Fruit fly (Drosophila melanogaster) whole organism, embryonic: ENCODE measurements around the gene MSAmiP.
A peak's percentile ranks its signal among the peaks of the same experiment; 100 is the strongest.

Experiments used
- Adf1 ChIP-seq: fragments of 200-800 bp; sonication (Bioruptor generic); IDR thresholded peaks from 2 replicates; pipeline ENCODE4 v1.3.6; 2022; ENCODE audit warnings: missing biosample characterization, missing genetic modification characterization
- Atf-2 ChIP-seq: fragments of 200-800 bp; sonication (Bioruptor generic); optimal IDR thresholded peaks from 2 replicates; lab custom pipeline; 2016; ENCODE audit warnings: missing biosample characterization, missing genetic modification characterization
- Atf3 ChIP-seq: fragments of 200-800 bp; sonication (Bioruptor generic); optimal IDR thresholded peaks from 3 replicates; lab custom pipeline; 2016; ENCODE audit warnings: missing biosample characterization, missing genetic modification characterization
- Bteb2 ChIP-seq: fragments of 200-800 bp; sonication (Bioruptor generic); optimal IDR thresholded peaks from 2 replicates; lab custom pipeline; 2016; ENCODE audit warnings: missing biosample characterization, missing genetic modification characterization
- C15 ChIP-seq: fragments of 200-800 bp; sonication (Bioruptor generic); IDR thresholded peaks from 3 replicates; pipeline ENCODE4 v1.3.6; 2022; ENCODE audit warnings: missing biosample characterization, missing genetic modification characterization
- CG10959 ChIP-seq: fragments of 200-800 bp; sonication (Bioruptor generic); IDR thresholded peaks from 2 replicates; pipeline ENCODE4 v1.3.6; 2022; ENCODE audit warnings: missing biosample characterization, missing genetic modification characterization
- CG10979 ChIP-seq: fragments of 200-800 bp; sonication (Bioruptor generic); optimal IDR thresholded peaks from 2 replicates; lab custom pipeline; 2018; ENCODE audit warnings: missing biosample characterization, mild to moderate bottlenecking, missing genetic modification characterization, moderate library complexity
- CG12104 ChIP-seq: fragments of 200-800 bp; sonication (Bioruptor generic); optimal IDR thresholded peaks from 3 replicates; lab custom pipeline; 2016; ENCODE audit warnings: missing biosample characterization, missing genetic modification characterization
- CG12219 ChIP-seq: fragments of 200-800 bp; sonication (Bioruptor generic); optimal IDR thresholded peaks from 3 replicates; lab custom pipeline; 2018; ENCODE audit warnings: missing biosample characterization, mild to moderate bottlenecking, missing genetic modification characterization
- CG13287 ChIP-seq: fragments of 200-800 bp; sonication (Bioruptor generic); IDR thresholded peaks from 2 replicates; pipeline ENCODE4 v1.3.6; 2022; ENCODE audit warnings: missing biosample characterization, missing genetic modification characterization; ENCODE audit not compliant: partially characterized antibody
- CG14014 ChIP-seq: fragments of 200-800 bp; sonication (Bioruptor generic); IDR thresholded peaks from 2 replicates; pipeline ENCODE4 v1.3.6; 2022; ENCODE audit warnings: missing biosample characterization, missing genetic modification characterization
- CG14965 ChIP-seq: fragments of 200-800 bp; sonication (Bioruptor generic); optimal IDR thresholded peaks from 2 replicates; lab custom pipeline; 2016; ENCODE audit warnings: missing biosample characterization, missing genetic modification characterization, borderline replicate concordance
- CG1603 ChIP-seq: fragments of 200-800 bp; sonication (Bioruptor generic); optimal IDR thresholded peaks from 2 replicates; lab custom pipeline; 2019; ENCODE audit warnings: missing biosample characterization, mild to moderate bottlenecking, missing genetic modification characterization, moderate library complexity
- CG16813 ChIP-seq: fragments of 200-800 bp; sonication (Bioruptor generic); IDR thresholded peaks from 3 replicates; pipeline ENCODE4 v1.3.6; 2022; ENCODE audit warnings: missing biosample characterization, missing genetic modification characterization; ENCODE audit not compliant: partially characterized antibody
- CG17612 ChIP-seq: fragments of 200-800 bp; sonication (Bioruptor generic); IDR thresholded peaks from 2 replicates; pipeline ENCODE4 v1.3.6; 2022; ENCODE audit warnings: missing biosample characterization, missing genetic modification characterization
- CG17802 ChIP-seq: fragments of 200-800 bp; sonication (Bioruptor generic); optimal IDR thresholded peaks from 2 replicates; lab custom pipeline; 2018; ENCODE audit warnings: missing biosample characterization, mild to moderate bottlenecking, missing genetic modification characterization, moderate library complexity
- CG17912 ChIP-seq: fragments of 200-800 bp; sonication (Bioruptor generic); optimal IDR thresholded peaks from 2 replicates; lab custom pipeline; 2018; ENCODE audit warnings: missing biosample characterization, mild to moderate bottlenecking, missing genetic modification characterization
- CG2129 ChIP-seq: fragments of 200-800 bp; sonication (Bioruptor generic); IDR thresholded peaks from 2 replicates; pipeline ENCODE4 v1.3.6; 2022; ENCODE audit warnings: missing biosample characterization, missing genetic modification characterization; ENCODE audit not compliant: partially characterized antibody
- CG31441 ChIP-seq: fragments of 200-800 bp; sonication (Bioruptor generic); IDR thresholded peaks from 2 replicates; pipeline ENCODE4 v1.3.6; 2022; ENCODE audit warnings: missing biosample characterization, missing genetic modification characterization
- CG3281 ChIP-seq: fragments of 200-800 bp; sonication (Bioruptor generic); optimal IDR thresholded peaks from 3 replicates; lab custom pipeline; 2017; ENCODE audit warnings: missing biosample characterization, mild to moderate bottlenecking, missing genetic modification characterization
- CG33213 ChIP-seq: fragments of 200-800 bp; sonication (Bioruptor generic); optimal IDR thresholded peaks from 3 replicates; lab custom pipeline; 2016; ENCODE audit warnings: missing biosample characterization, missing genetic modification characterization
- CG3407 ChIP-seq: fragments of 200-800 bp; sonication (Bioruptor generic); optimal IDR thresholded peaks from 2 replicates; lab custom pipeline; 2018; ENCODE audit warnings: missing biosample characterization, mild to moderate bottlenecking, missing genetic modification characterization
- CG34376 ChIP-seq: fragments of 200-800 bp; sonication (Bioruptor generic); optimal IDR thresholded peaks from 2 replicates; lab custom pipeline; 2018; ENCODE audit warnings: missing biosample characterization, mild to moderate bottlenecking, missing genetic modification characterization
- CG5180 ChIP-seq: fragments of 200-800 bp; sonication (Bioruptor generic); optimal IDR thresholded peaks from 3 replicates; lab custom pipeline; 2017; ENCODE audit warnings: missing biosample characterization, missing genetic modification characterization, mild to moderate bottlenecking, moderate library complexity, missing genetic modification reagents
- CG7786 ChIP-seq: fragments of 200-800 bp; sonication (Bioruptor generic); optimal IDR thresholded peaks from 2 replicates; lab custom pipeline; 2016; ENCODE audit warnings: missing biosample characterization, missing genetic modification characterization
- CG7839 ChIP-seq: fragments of 200-800 bp; sonication (Bioruptor generic); optimal IDR thresholded peaks from 3 replicates; lab custom pipeline; 2018; ENCODE audit warnings: missing biosample characterization, mild to moderate bottlenecking, missing genetic modification characterization, moderate library complexity
- CG9437 ChIP-seq: fragments of 200-800 bp; sonication (Bioruptor generic); optimal IDR thresholded peaks from 2 replicates; lab custom pipeline; 2018; ENCODE audit warnings: missing biosample characterization, mild to moderate bottlenecking, missing genetic modification characterization
- CG9876 ChIP-seq: fragments of 200-800 bp; sonication (Bioruptor generic); optimal IDR thresholded peaks from 2 replicates; lab custom pipeline; 2016; ENCODE audit warnings: missing biosample characterization, missing genetic modification characterization
- Chrac-16 ChIP-seq: fragments of 200-800 bp; sonication (Bioruptor generic); optimal IDR thresholded peaks from 3 replicates; lab custom pipeline; 2016; ENCODE audit warnings: missing biosample characterization, missing genetic modification characterization
- Deaf1 ChIP-seq: fragments of 200-800 bp; optimal IDR thresholded peaks from 3 replicates; lab custom pipeline; 2019; ENCODE audit warnings: missing biosample characterization, mild to moderate bottlenecking, missing genetic modification characterization, moderate library complexity
- Lhr ChIP-seq: fragments of 200-800 bp; sonication (Bioruptor generic); optimal IDR thresholded peaks from 3 replicates; lab custom pipeline; 2017; ENCODE audit warnings: mild to moderate bottlenecking, missing biosample characterization, missing genetic modification reagents, missing genetic modification characterization
- Nf-YC ChIP-seq: fragments of 200-800 bp; optimal IDR thresholded peaks from 3 replicates; lab custom pipeline; 2019; ENCODE audit warnings: missing biosample characterization, mild to moderate bottlenecking, missing genetic modification characterization, moderate library complexity
- Oaz ChIP-seq: fragments of 200-800 bp; sonication (Bioruptor generic); IDR thresholded peaks from 2 replicates; pipeline ENCODE4 v1.3.6; 2022; ENCODE audit warnings: missing biosample characterization, missing genetic modification characterization
- Rx ChIP-seq: fragments of 200-800 bp; sonication (Bioruptor generic); IDR thresholded peaks from 2 replicates; pipeline ENCODE4 v1.3.6; 2022; ENCODE audit warnings: missing biosample characterization, missing genetic modification characterization
- Trl ChIP-seq, 3 experiments: fragments of >200 bp in 2 of 3; fragments of 200-800 bp in 1 of 3; sonication (Bioruptor generic) in 1 of 3; optimal IDR thresholded peaks; 2 replicates in 1 of 3; 3 replicates in 2 of 3; lab custom pipeline; 2016 to 2017; ENCODE audit warnings: missing biosample characterization in 1 of 3, missing genetic modification characterization in 1 of 3
- ab ChIP-seq: fragments of 200-800 bp; sonication (Bioruptor generic); optimal IDR thresholded peaks from 2 replicates; lab custom pipeline; 2016; ENCODE audit warnings: missing biosample characterization, missing genetic modification characterization
- ap ChIP-seq: fragments of 200-800 bp; sonication (Bioruptor generic); IDR thresholded peaks from 2 replicates; pipeline ENCODE4 v1.3.6; 2022; ENCODE audit warnings: missing biosample characterization, missing genetic modification characterization
- ato ChIP-seq: fragments of 200-800 bp; sonication (Bioruptor generic); IDR thresholded peaks from 2 replicates; pipeline ENCODE4 v1.3.6; 2022; ENCODE audit warnings: missing biosample characterization, missing genetic modification characterization; ENCODE audit not compliant: partially characterized antibody
- bowl ChIP-seq: fragments of 200-800 bp; sonication (Bioruptor generic); IDR thresholded peaks from 2 replicates; pipeline ENCODE4 v1.3.6; 2022; ENCODE audit warnings: missing biosample characterization, missing genetic modification characterization
- bsh ChIP-seq, 2 experiments: fragments of 200-800 bp; sonication (Bioruptor generic); optimal IDR thresholded peaks; 2 replicates each; lab custom pipeline; 2017 to 2018; ENCODE audit warnings: mild to moderate bottlenecking in 2 of 2, missing biosample characterization in 2 of 2, missing genetic modification characterization in 2 of 2, moderate library complexity in 1 of 2
- cas ChIP-seq: fragments of 200-800 bp; sonication (Bioruptor generic); IDR thresholded peaks from 2 replicates; pipeline ENCODE4 v1.3.6; 2022; ENCODE audit warnings: missing biosample characterization, missing genetic modification characterization
- cg ChIP-seq: fragments of 200-800 bp; sonication (Bioruptor generic); optimal IDR thresholded peaks from 3 replicates; lab custom pipeline; 2019; ENCODE audit warnings: missing biosample characterization, mild to moderate bottlenecking, missing genetic modification characterization, moderate library complexity
- cwo ChIP-seq: fragments of 200-800 bp; sonication (Bioruptor generic); optimal IDR thresholded peaks from 3 replicates; lab custom pipeline; 2017; ENCODE audit warnings: missing biosample characterization, missing genetic modification characterization, mild to moderate bottlenecking, moderate library complexity, missing genetic modification reagents
- dm ChIP-seq: fragments of 200-800 bp; sonication (Bioruptor generic); optimal IDR thresholded peaks from 3 replicates; lab custom pipeline; 2016; ENCODE audit warnings: missing biosample characterization, missing genetic modification characterization
- ftz-f1 ChIP-seq: fragments of 200-800 bp; sonication (Bioruptor generic); optimal IDR thresholded peaks from 2 replicates; lab custom pipeline; 2016; ENCODE audit warnings: missing biosample characterization, missing genetic modification characterization
- fu2 ChIP-seq: fragments of 200-800 bp; sonication (Bioruptor generic); optimal IDR thresholded peaks from 2 replicates; lab custom pipeline; 2016; ENCODE audit warnings: missing biosample characterization, missing genetic modification characterization
- hb ChIP-seq: fragments of 200-800 bp; sonication (Bioruptor generic); IDR thresholded peaks from 3 replicates; pipeline ENCODE4 v1.3.6; 2022; ENCODE audit warnings: missing biosample characterization, missing genetic modification characterization; ENCODE audit not compliant: partially characterized antibody
- ind ChIP-seq: fragments of 200-800 bp; sonication (Bioruptor generic); optimal IDR thresholded peaks from 3 replicates; lab custom pipeline; 2016; ENCODE audit warnings: missing biosample characterization, missing genetic modification characterization
- pum ChIP-seq: fragments of 200-800 bp; sonication (Bioruptor generic); optimal IDR thresholded peaks from 2 replicates; lab custom pipeline; 2016; ENCODE audit warnings: missing biosample characterization, missing genetic modification characterization
- row ChIP-seq: fragments of 200-800 bp; sonication (Bioruptor generic); IDR thresholded peaks from 3 replicates; pipeline ENCODE4 v1.3.6; 2022; ENCODE audit warnings: missing biosample characterization, missing genetic modification characterization
- sens ChIP-seq: fragments of 200-800 bp; sonication (Bioruptor generic); peaks from one replicate; lab custom pipeline; 2016; ENCODE audit warnings: missing biosample characterization, missing genetic modification characterization
- zf30C ChIP-seq: fragments of 200-800 bp; sonication (Bioruptor generic); optimal IDR thresholded peaks from 3 replicates; lab custom pipeline; 2018; ENCODE audit warnings: missing biosample characterization, mild to moderate bottlenecking, missing genetic modification characterization

Gene MSAmiP

dm6 chr3R:16837583-16838198 lies 58.4 kb downstream of the MSAmiP start (continued):
- no peak for TF ChIP-seq dm (GFP tag; lab: Kevin White, UChicago)
- no peak for TF ChIP-seq CG17612 (GFP tag; lab: Robert Waterston, UW)
- no peak for TF ChIP-seq cas
- TF ChIP-seq CG16813 (GFP tag; lab: Robert Waterston, UW), result no peak
- TF ChIP-seq CG13287 (GFP tag; lab: Robert Waterston, UW), result no peak
- TF ChIP-seq CG12219 (GFP tag; lab: Kevin White, UChicago), result no peak
- no peak for TF ChIP-seq ato (GFP tag; lab: Robert Waterston, UW)
- TF ChIP-seq CG7839 (tag; lab: Kevin White, UChicago), result peak; percentile 65
- no peak for TF ChIP-seq Adf1 (GFP tag; lab: Robert Waterston, UW)
- peak; percentile 65 for TF ChIP-seq Nf-YC
- TF ChIP-seq CG2129 (GFP tag; lab: Robert Waterston, UW), result no peak
- TF ChIP-seq Atf3 (GFP tag; lab: Kevin White, UChicago), result no peak
- TF ChIP-seq CG3407 (GFP tag; lab: Kevin White, UChicago), result peak; percentile 24
- TF ChIP-seq CG14014 (GFP tag; lab: Robert Waterston, UW), result peak; percentile 55
- no peak for TF ChIP-seq hb (GFP tag; lab: Robert Waterston, UW)
- no peak for TF ChIP-seq CG7786 (GFP tag; lab: Kevin White, UChicago)
- TF ChIP-seq ap (GFP tag; lab: Robert Waterston, UW), result peak; percentile 36; the same call in 1 of the 2 replicates
- no peak for TF ChIP-seq fu2 (GFP tag; lab: Kevin White, UChicago)
- TF ChIP-seq CG14965 (GFP tag; lab: Kevin White, UChicago), result no peak
- peak; percentile 34 for TF ChIP-seq CG12104 (GFP tag; lab: Kevin White, UChicago)
- no peak for TF ChIP-seq Oaz (GFP tag; lab: Robert Waterston, UW)
- TF ChIP-seq CG9876 (GFP tag; lab: Kevin White, UChicago), result no peak
- TF ChIP-seq CG34376 (GFP tag; lab: Kevin White, UChicago), result no peak
- TF ChIP-seq ftz-f1 (GFP tag; lab: Kevin White, UChicago), result no peak
- TF ChIP-seq Atf-2, result no peak
- no peak for TF ChIP-seq Bteb2
- peak; percentile 15 for TF ChIP-seq CG9437 (GFP tag; lab: Kevin White, UChicago)
- TF ChIP-seq Rx, result no peak
- TF ChIP-seq ind (GFP tag; lab: Kevin White, UChicago), result peak; percentile 29
- TF ChIP-seq CG33213 (GFP tag; lab: Kevin White, UChicago), result no peak
- TF ChIP-seq cg, result no peak
- TF ChIP-seq ab, result no peak
- TF ChIP-seq CG17912, result no peak
- peak; percentile 45 for TF ChIP-seq Chrac-16 (GFP tag; lab: Kevin White, UChicago)
- peak; percentile 75 for TF ChIP-seq CG31441
- TF ChIP-seq cwo, result peak; percentile 20
- TF ChIP-seq CG3281, result no peak
- TF ChIP-seq CG5180 (GFP tag; lab: Kevin White, UChicago), result peak; percentile 3
- TF ChIP-seq pum, result no peak

dm6 chr3R:16836021-16836420 lies 60.1 kb downstream of the MSAmiP start:
- peak; percentile 23 for TF ChIP-seq zf30C (GFP tag; lab: Kevin White, UChicago)
- no peak for TF ChIP-seq bowl (GFP tag; lab: Robert Waterston, UW)
- TF ChIP-seq sens (GFP tag; lab: Kevin White, UChicago), result peak; percentile 62
- TF ChIP-seq bsh (GFP tag; optimal IDR thresholded peaks at IDR 0.05; lab: Kevin White, UChicago), result peak in 1 of 2 experiments; percentile 35
- TF ChIP-seq Trl (optimal IDR thresholded peaks at IDR 0.05; lab: Kevin White, UChicago), result no peak
- no peak for TF ChIP-seq Trl (GFP tag; optimal IDR thresholded peaks at IDR 0.05; lab: Kevin White, UChicago)
- TF ChIP-seq CG1603, result peak; percentile 25
- no peak for TF ChIP-seq CG10959
- TF ChIP-seq cg, result no peak
- TF ChIP-seq C15 (GFP tag; lab: Robert Waterston, UW), result no peak
- peak; percentile 35 for TF ChIP-seq CG10979 (tag; lab: Kevin White, UChicago)
- no peak for TF ChIP-seq Lhr
- TF ChIP-seq Deaf1, result no peak
- no peak for TF ChIP-seq Oaz (GFP tag; lab: Robert Waterston, UW)
- TF ChIP-seq row (GFP tag; lab: Robert Waterston, UW), result peak; percentile 31; the same call in 1 of the 3 replicates
- TF ChIP-seq CG17802 (tag; lab: Kevin White, UChicago), result no peak
